Worm (Caenorhabditis elegans) whole organism, L3 larva: Measurements from ENCODE around the gene K02E11.4.

Source experiments
- R02D3.7 ChIP-seq: fragments of 150-350 bp; optimal IDR thresholded peaks from 2 replicates; lab custom pipeline; 2014; ENCODE audit warnings: missing biosample characterization, missing genetic modification characterization
- ZK546.5 ChIP-seq: sonication (generic microtip); optimal IDR thresholded peaks from 2 replicates; lab custom pipeline; 2017; ENCODE audit warnings: missing biosample characterization, missing genetic modification characterization
- ceh-16 ChIP-seq: sonication (generic microtip); optimal IDR thresholded peaks from 2 replicates; lab custom pipeline; 2017; ENCODE audit warnings: missing biosample characterization, missing genetic modification characterization
- ceh-28 ChIP-seq: fragments of 150-350 bp; optimal IDR thresholded peaks from 2 replicates; lab custom pipeline; 2014; ENCODE audit warnings: missing biosample characterization, missing genetic modification reagents, missing genetic modification characterization
- ceh-82 ChIP-seq: fragments of 150-350 bp; optimal IDR thresholded peaks from 2 replicates; lab custom pipeline; 2014; ENCODE audit warnings: missing biosample characterization, missing genetic modification characterization
- daf-12 ChIP-seq: fragments of 150-350 bp; optimal IDR thresholded peaks from 2 replicates; lab custom pipeline; 2014; ENCODE audit warnings: missing biosample characterization, missing genetic modification reagents, missing genetic modification characterization
- egl-27 ChIP-seq: sonication (generic microtip); optimal IDR thresholded peaks from 4 replicates; lab custom pipeline; 2017; ENCODE audit warnings: missing biosample characterization, missing genetic modification reagents, missing genetic modification characterization
- egl-5 ChIP-seq: fragments of 150-350 bp; optimal IDR thresholded peaks from 2 replicates; lab custom pipeline; 2017; ENCODE audit warnings: missing biosample characterization, missing genetic modification reagents, missing genetic modification characterization, inconsistent platforms
- elt-1 ChIP-seq: fragments of 150-350 bp; optimal IDR thresholded peaks from 2 replicates; lab custom pipeline; 2014; ENCODE audit warnings: missing biosample characterization, missing genetic modification characterization
- elt-2 ChIP-seq: sonication (generic microtip); optimal IDR thresholded peaks from 2 replicates; lab custom pipeline; 2016; ENCODE audit warnings: missing genetic modification reagents, mild to moderate bottlenecking, missing genetic modification characterization, missing compliant biosample characterization
- elt-3 ChIP-seq, 3 experiments: fragments of 150-350 bp in 1 of 3; sonication (generic microtip) in 2 of 3; optimal IDR thresholded peaks; 2 replicates in 2 of 3; 4 replicates in 1 of 3; lab custom pipeline; 2014 to 2017; ENCODE audit warnings: missing biosample characterization in 3 of 3, missing genetic modification characterization in 3 of 3
- fos-1 ChIP-seq: fragments of 150-350 bp; optimal IDR thresholded peaks from 2 replicates; lab custom pipeline; 2014; ENCODE audit warnings: missing biosample characterization, missing genetic modification characterization
- hmg-11 ChIP-seq: sonication (generic microtip); optimal IDR thresholded peaks from 2 replicates; lab custom pipeline; 2016; ENCODE audit warnings: missing genetic modification characterization, missing compliant biosample characterization
- jun-1 ChIP-seq: fragments of 150-350 bp; optimal IDR thresholded peaks from 2 replicates; lab custom pipeline; 2014; ENCODE audit warnings: missing biosample characterization, missing genetic modification reagents, missing genetic modification characterization
- lin-15B ChIP-seq: fragments of 150-350 bp; optimal IDR thresholded peaks from 2 replicates; lab custom pipeline; 2014; ENCODE audit warnings: missing biosample characterization, missing genetic modification characterization
- lin-39 ChIP-seq: fragments of 150-350 bp; optimal IDR thresholded peaks from 2 replicates; lab custom pipeline; 2018; ENCODE audit warnings: missing biosample characterization, missing genetic modification reagents, missing genetic modification characterization
- lsy-12 ChIP-seq: sonication (generic microtip); optimal IDR thresholded peaks from 2 replicates; lab custom pipeline; 2016; ENCODE audit warnings: mild to moderate bottlenecking, missing genetic modification characterization, missing compliant biosample characterization
- mdl-1 ChIP-seq: fragments of 150-350 bp; optimal IDR thresholded peaks from 2 replicates; lab custom pipeline; 2014; ENCODE audit warnings: missing biosample characterization, missing genetic modification characterization
- nfya-1 ChIP-seq: sonication (generic microtip); optimal IDR thresholded peaks from 2 replicates; lab custom pipeline; 2017; ENCODE audit warnings: missing genetic modification characterization, mild to moderate bottlenecking, missing compliant biosample characterization, antibody characterized with exemption, moderate library complexity; ENCODE audit not compliant: insufficient read depth
- nhr-12 ChIP-seq: fragments of 150-350 bp; optimal IDR thresholded peaks from 2 replicates; lab custom pipeline; 2014; ENCODE audit warnings: missing biosample characterization, missing genetic modification characterization
- nhr-23 ChIP-seq: fragments of 150-350 bp; optimal IDR thresholded peaks from 2 replicates; lab custom pipeline; 2014; ENCODE audit warnings: missing biosample characterization, missing genetic modification reagents, missing genetic modification characterization
- nhr-237 ChIP-seq: fragments of 150-350 bp; optimal IDR thresholded peaks from 2 replicates; lab custom pipeline; 2014; ENCODE audit warnings: missing biosample characterization, missing genetic modification characterization
- nhr-25 ChIP-seq: sonication (generic microtip); optimal IDR thresholded peaks from 2 replicates; lab custom pipeline; 2017; ENCODE audit warnings: missing biosample characterization, missing genetic modification characterization
- nhr-43 ChIP-seq: sonication (generic microtip); optimal IDR thresholded peaks from 2 replicates; lab custom pipeline; 2016; ENCODE audit warnings: mild to moderate bottlenecking, missing genetic modification characterization, missing compliant biosample characterization; ENCODE audit not compliant: poor library complexity, severe bottlenecking
- nhr-67 ChIP-seq: fragments of 150-350 bp; optimal IDR thresholded peaks from 2 replicates; lab custom pipeline; 2014; ENCODE audit warnings: missing biosample characterization, missing genetic modification characterization
- nhr-76 ChIP-seq: fragments of 150-350 bp; sonication (generic microtip); optimal IDR thresholded peaks from 5 replicates; lab custom pipeline; 2014; ENCODE audit warnings: missing biosample characterization, missing genetic modification characterization
- pha-4 ChIP-seq: fragments of 150-350 bp; optimal IDR thresholded peaks from 2 replicates; lab custom pipeline; 2014; ENCODE audit warnings: missing biosample characterization, missing genetic modification reagents, missing genetic modification characterization
- pqm-1 ChIP-seq: fragments of 150-350 bp; optimal IDR thresholded peaks from 2 replicates; lab custom pipeline; 2017; ENCODE audit warnings: missing biosample characterization, missing genetic modification characterization, inconsistent platforms
- sea-2 ChIP-seq: fragments of 150-350 bp; sonication (generic microtip); optimal IDR thresholded peaks from 4 replicates; lab custom pipeline; 2014; ENCODE audit warnings: missing biosample characterization, missing genetic modification reagents, missing genetic modification characterization
- snpc-4 ChIP-seq: fragments of 150-350 bp; optimal IDR thresholded peaks from 2 replicates; lab custom pipeline; 2014; ENCODE audit warnings: missing biosample characterization, missing genetic modification characterization
- tbx-2 ChIP-seq: sonication (generic microtip); optimal IDR thresholded peaks from 2 replicates; lab custom pipeline; 2016; ENCODE audit warnings: mild to moderate bottlenecking, missing genetic modification characterization, missing compliant biosample characterization
- zag-1 ChIP-seq: fragments of 150-350 bp; optimal IDR thresholded peaks from 2 replicates; lab custom pipeline; 2014; ENCODE audit warnings: missing biosample characterization, missing genetic modification characterization
- ztf-11 ChIP-seq: fragments of 150-350 bp; optimal IDR thresholded peaks from 2 replicates; lab custom pipeline; 2014; ENCODE audit warnings: missing biosample characterization, missing genetic modification characterization
- ztf-4 ChIP-seq: fragments of 150-350 bp; optimal IDR thresholded peaks from 2 replicates; lab custom pipeline; 2014; ENCODE audit warnings: missing biosample characterization, missing genetic modification characterization

Gene K02E11.4

DNA sequence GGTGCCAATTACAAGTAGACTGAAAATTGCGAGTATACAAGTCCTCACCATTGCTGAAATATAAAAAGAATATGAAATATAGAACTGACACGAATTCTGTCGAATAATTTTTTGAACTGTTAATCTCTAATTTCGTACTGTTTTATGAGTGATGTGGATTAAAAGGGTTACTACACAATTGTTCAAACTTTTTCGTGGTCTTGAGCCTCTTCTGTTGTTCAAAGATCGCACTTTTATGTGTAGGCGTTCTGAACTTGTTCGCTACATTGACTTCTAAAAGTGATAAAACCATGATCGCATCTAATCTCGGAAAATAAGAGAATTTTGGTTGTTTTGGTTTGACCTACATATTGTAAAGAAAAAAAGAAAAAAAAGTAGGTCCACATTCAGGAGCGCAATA, at the start of gene K02E11.4:
TSS of gene K02E11.4 (minus strand) at position 101 of the 400 bp plus-strand sequence.
- TF ChIP-seq ztf-4 (no peak), lsy-12 (tag; lab: Kevin White, UChicago) (no peak)

DNA sequence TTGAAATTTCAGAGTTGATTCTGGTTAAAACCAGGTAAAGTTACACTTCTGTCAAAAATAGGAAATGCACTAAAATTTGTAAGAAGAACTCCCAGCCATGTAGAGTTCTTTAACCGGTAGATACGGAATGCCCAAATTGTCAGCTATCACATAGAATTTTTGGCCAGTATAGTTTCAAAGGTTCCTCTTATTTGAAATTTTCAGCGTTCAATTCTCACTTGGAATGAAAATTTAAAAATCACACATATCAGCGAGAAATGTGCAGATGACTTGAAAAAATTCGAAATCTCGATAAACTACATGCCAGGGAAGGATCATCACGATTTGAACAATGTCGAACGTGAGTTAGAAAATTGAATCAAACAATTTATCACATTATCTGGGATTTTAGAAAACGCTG, 48.6 kb upstream of the K02E11.4 start, which contains the start of gene F14D7.3:
TSS of gene F14D7.3 (plus strand) at position 301 of the 400 bp plus-strand sequence.
- TF ChIP-seq ceh-82 (tag; lab: Kevin White, UChicago): no peak
- TF ChIP-seq egl-27 (tag; lab: Kevin White, UChicago): no peak
- TF ChIP-seq hmg-11 (tag; lab: Kevin White, UChicago): no peak
- TF ChIP-seq tbx-2 (tag; lab: Kevin White, UChicago): no peak

ce11 chrV:14294396-14294795, 46.5 kb upstream of the K02E11.4 start, which contains the start of gene F14D7.9:
Gene F14D7.9, plus strand, starts transcription at chrV:14294696.
- no peak for TF ChIP-seq egl-27 (tag; lab: Kevin White, UChicago)
- TF ChIP-seq jun-1 (tag; lab: Kevin White, UChicago): no peak
- no peak for TF ChIP-seq ceh-28 (tag; lab: Kevin White, UChicago)
- no peak for TF ChIP-seq fos-1
- TF ChIP-seq nhr-12 (tag; lab: Kevin White, UChicago): no peak

ce11 chrV:14293667-14294194, 45.8 kb upstream of the K02E11.4 start, which contains the start of gene F14D7.2:
Gene F14D7.2, minus strand, starts transcription at chrV:14293717.
- TF ChIP-seq ceh-16 (tag; lab: Kevin White, UChicago): no peak
- TF ChIP-seq nfya-1 (tag; lab: Kevin White, UChicago): no peak
- no peak for TF ChIP-seq nhr-23 (tag; lab: Kevin White, UChicago)
- no peak for TF ChIP-seq sea-2 (GFP tag; lab: Kevin White, UChicago)
- TF ChIP-seq daf-12 (tag; lab: Kevin White, UChicago): no peak
- no peak for TF ChIP-seq nhr-76 (tag; lab: Kevin White, UChicago)
- no peak for TF ChIP-seq pqm-1
- no peak for TF ChIP-seq ZK546.5 (tag; lab: Kevin White, UChicago)
- TF ChIP-seq elt-2 (tag; lab: Kevin White, UChicago): no peak
- TF ChIP-seq ztf-11 (tag; lab: Kevin White, UChicago): no peak
- no peak for TF ChIP-seq mdl-1 (tag; lab: Kevin White, UChicago)
- TF ChIP-seq lin-15B (tag; lab: Kevin White, UChicago): no peak
- no peak for TF ChIP-seq nhr-237 (tag; lab: Kevin White, UChicago)
- no peak for TF ChIP-seq fos-1
- TF ChIP-seq snpc-4 (tag; lab: Kevin White, UChicago): no peak
- TF ChIP-seq nhr-67: no peak
- TF ChIP-seq zag-1 (tag; lab: Kevin White, UChicago): no peak

DNA sequence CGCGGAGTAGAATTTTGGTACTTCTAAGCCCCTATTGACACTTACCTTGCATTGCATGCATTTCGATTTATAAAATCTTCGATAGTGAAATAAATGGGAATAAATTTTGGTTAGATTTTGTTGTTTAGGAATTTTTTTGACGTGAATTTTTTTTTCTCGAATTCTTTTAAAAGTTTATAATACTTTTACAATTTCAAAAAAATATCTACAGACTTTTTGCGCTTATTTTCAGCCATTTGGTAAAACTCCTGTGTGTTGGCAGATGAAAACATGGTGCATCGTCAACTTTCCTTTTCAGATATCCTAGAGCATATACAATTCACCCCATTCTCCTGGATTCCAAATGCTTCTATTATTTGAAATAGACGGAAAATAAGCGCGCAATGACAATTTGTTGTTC, 42.7 kb upstream of the K02E11.4 start, which contains the start of gene F14D7.18:
TSS of gene F14D7.18 (minus strand) at position 101 of the 400 bp plus-strand sequence.
- TF ChIP-seq nhr-23 (tag; lab: Kevin White, UChicago) (no peak), elt-3 (tag; optimal IDR thresholded peaks at IDR 0.05; lab: Kevin White, UChicago) (no peak), nhr-76 (tag; lab: Kevin White, UChicago) (no peak), R02D3.7 (no peak), hmg-11 (tag; lab: Kevin White, UChicago) (no peak), pha-4 (tag; lab: Kevin White, UChicago) (no peak), egl-5 (tag; lab: Kevin White, UChicago) (no peak), elt-1 (tag; lab: Kevin White, UChicago) (no peak), nhr-25 (tag; lab: Kevin White, UChicago) (no peak), jun-1 (tag; lab: Kevin White, UChicago) (no peak), ceh-28 (tag; lab: Kevin White, UChicago) (no peak), snpc-4 (tag; lab: Kevin White, UChicago) (no peak), nhr-43 (tag; lab: Kevin White, UChicago) (no peak), lin-39 (tag; lab: Kevin White, UChicago) (no peak)
